Worm (Caenorhabditis elegans) whole organism, mixed stage, embryonic: ENCODE data around the gene F07F6.1.

ENCODE experiments used
- ces-1 ChIP-seq: fragments of 150-350 bp; optimal IDR thresholded peaks from 2 replicates; lab custom pipeline; 2014; ENCODE audit warnings: missing biosample characterization, missing genetic modification reagents, missing genetic modification characterization
- mls-2 ChIP-seq: sonication (generic microtip); optimal IDR thresholded peaks from 2 replicates; lab custom pipeline; 2016; ENCODE audit warnings: mild to moderate bottlenecking, missing genetic modification characterization, moderate library complexity, missing compliant biosample characterization
- nhr-237 ChIP-seq: fragments of 150-350 bp; optimal IDR thresholded peaks from 2 replicates; lab custom pipeline; 2014; ENCODE audit warnings: missing biosample characterization, missing genetic modification characterization
- snpc-4 ChIP-seq: fragments of 150-350 bp; optimal IDR thresholded peaks from 2 replicates; lab custom pipeline; 2014; ENCODE audit warnings: missing biosample characterization, missing genetic modification characterization
- unc-120 ChIP-seq: sonication (generic microtip); optimal IDR thresholded peaks from 2 replicates; lab custom pipeline; 2017; ENCODE audit warnings: missing genetic modification characterization, missing compliant biosample characterization; ENCODE audit not compliant: poor library complexity, severe bottlenecking
- ztf-11 ChIP-seq: fragments of 150-350 bp; optimal IDR thresholded peaks from 2 replicates; lab custom pipeline; 2014; ENCODE audit warnings: missing biosample characterization, missing genetic modification characterization

DNA sequence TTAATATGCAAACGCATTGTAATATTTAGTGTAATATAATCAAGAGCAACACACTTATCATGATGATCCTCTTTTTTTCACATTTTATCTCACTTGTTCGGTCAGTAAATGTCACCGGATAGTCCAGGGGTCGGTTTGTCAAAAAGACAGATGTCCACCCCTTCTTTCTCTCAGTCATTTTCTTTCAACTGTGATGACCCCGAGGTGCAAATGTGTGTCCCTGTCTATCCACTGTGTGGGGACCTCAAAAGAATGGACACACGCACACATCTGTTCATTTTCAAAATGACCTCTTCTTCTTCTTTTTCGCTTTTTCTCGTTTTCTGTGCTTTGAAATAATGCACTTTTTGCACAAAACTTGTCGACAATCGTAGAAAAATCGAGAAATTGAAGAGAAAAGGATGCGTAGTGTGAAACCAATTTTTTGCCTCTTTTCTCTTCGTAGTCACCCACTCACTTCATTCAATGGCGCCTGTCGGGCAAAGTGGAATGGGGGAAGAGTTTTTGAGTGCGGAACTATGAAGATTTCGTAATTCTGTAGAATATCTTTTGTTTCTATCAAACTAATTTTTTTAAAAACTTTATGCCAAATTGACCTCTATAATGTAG is 26.1 kb downstream of the F07F6.1 start:
- no peak for TF ChIP-seq ces-1 (GFP tag; lab: Kevin White, UChicago)
- TF ChIP-seq nhr-237, result no peak
- no peak for TF ChIP-seq mls-2 (tag; lab: Kevin White, UChicago)
- no peak for TF ChIP-seq unc-120
- no peak for TF ChIP-seq ztf-11
- no peak for TF ChIP-seq snpc-4
